Fruit fly (Drosophila melanogaster): ENCODE results near the gene SdicB.
"Not testable (repeated sequence)": the region's sequence is repeated elsewhere in the genome, so short reads cannot be mapped to it uniquely, and the experiment has no call there.

DNA sequence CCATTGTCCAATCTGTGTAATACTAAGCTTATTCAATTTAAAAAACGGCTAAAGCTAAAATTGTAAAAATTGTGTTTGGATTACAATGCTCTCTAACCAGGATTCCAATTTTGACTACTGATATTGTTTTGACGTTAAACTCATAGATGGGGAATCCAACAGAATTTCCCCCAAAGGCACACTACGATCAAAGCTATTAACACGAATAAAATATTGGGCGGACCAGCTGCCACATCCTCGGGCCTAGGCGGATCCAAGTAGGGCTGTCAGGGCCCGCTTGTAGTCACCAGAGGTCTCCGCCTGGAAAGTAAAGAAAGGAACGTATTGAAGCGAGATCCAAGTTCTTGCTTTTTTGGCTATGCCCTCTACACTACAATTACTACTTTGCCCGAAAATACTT is 23.0 kb downstream of the SdicB start, which contains the start of gene Sdic2:
- TF ChIP-seq usp (GFP tag; optimal IDR thresholded peaks at IDR 0.05); psq (optimal IDR thresholded peaks at IDR 0.05): not testable (repeated sequence)
